Worm (Caenorhabditis elegans) whole organism, mixed stage, embryonic: ENCODE measurements around the gene Y37H2A.7.

Source experiments
- ceh-43 ChIP-seq: fragments of 200-800 bp; sonication (Bioruptor generic); optimal IDR thresholded peaks from 2 replicates; lab custom pipeline; 2018; ENCODE audit warnings: mild to moderate bottlenecking, missing genetic modification characterization, moderate library complexity, missing compliant biosample characterization
- ces-1 ChIP-seq: fragments of 150-350 bp; optimal IDR thresholded peaks from 2 replicates; lab custom pipeline; 2014; ENCODE audit warnings: missing biosample characterization, missing genetic modification reagents, missing genetic modification characterization
- cnd-1 ChIP-seq: fragments of 200-800 bp; sonication (Bioruptor generic); optimal IDR thresholded peaks from 2 replicates; lab custom pipeline; 2018; ENCODE audit warnings: mild to moderate bottlenecking, missing genetic modification characterization, missing compliant biosample characterization
- elt-1 ChIP-seq: sonication (generic microtip); optimal IDR thresholded peaks from 2 replicates; lab custom pipeline; 2017; ENCODE audit warnings: missing genetic modification characterization, mild to moderate bottlenecking, missing compliant biosample characterization, antibody characterized with exemption, moderate library complexity, borderline replicate concordance; ENCODE audit not compliant: insufficient read depth
- lsy-2 ChIP-seq: fragments of 150-350 bp; optimal IDR thresholded peaks from 2 replicates; lab custom pipeline; 2014; ENCODE audit warnings: missing biosample characterization, missing genetic modification characterization
- snpc-4 ChIP-seq: fragments of 150-350 bp; optimal IDR thresholded peaks from 2 replicates; lab custom pipeline; 2014; ENCODE audit warnings: missing biosample characterization, missing genetic modification characterization
- unc-62 ChIP-seq: fragments of 150-350 bp; optimal IDR thresholded peaks from 2 replicates; lab custom pipeline; 2014; ENCODE audit warnings: missing biosample characterization, missing genetic modification reagents, missing genetic modification characterization

- no peak for TF ChIP-seq elt-1 (tag; lab: Kevin White, UChicago)
- no peak for TF ChIP-seq ceh-43 (GFP tag; lab: Kevin White, UChicago)
- no peak for TF ChIP-seq snpc-4
- no peak for TF ChIP-seq cnd-1 (tag; lab: Kevin White, UChicago)
- TF ChIP-seq ces-1 (GFP tag; lab: Kevin White, UChicago), result no peak
- no peak for TF ChIP-seq unc-62 (GFP tag; lab: Kevin White, UChicago)
- TF ChIP-seq lsy-2 (tag; lab: Kevin White, UChicago), result no peak
Observed at ce11 chrV:18158172-18158571, 23.9 kb upstream of the Y37H2A.7 start.
